Fruit fly (Drosophila melanogaster): ENCODE measurements around the gene CG31122.

DNA sequence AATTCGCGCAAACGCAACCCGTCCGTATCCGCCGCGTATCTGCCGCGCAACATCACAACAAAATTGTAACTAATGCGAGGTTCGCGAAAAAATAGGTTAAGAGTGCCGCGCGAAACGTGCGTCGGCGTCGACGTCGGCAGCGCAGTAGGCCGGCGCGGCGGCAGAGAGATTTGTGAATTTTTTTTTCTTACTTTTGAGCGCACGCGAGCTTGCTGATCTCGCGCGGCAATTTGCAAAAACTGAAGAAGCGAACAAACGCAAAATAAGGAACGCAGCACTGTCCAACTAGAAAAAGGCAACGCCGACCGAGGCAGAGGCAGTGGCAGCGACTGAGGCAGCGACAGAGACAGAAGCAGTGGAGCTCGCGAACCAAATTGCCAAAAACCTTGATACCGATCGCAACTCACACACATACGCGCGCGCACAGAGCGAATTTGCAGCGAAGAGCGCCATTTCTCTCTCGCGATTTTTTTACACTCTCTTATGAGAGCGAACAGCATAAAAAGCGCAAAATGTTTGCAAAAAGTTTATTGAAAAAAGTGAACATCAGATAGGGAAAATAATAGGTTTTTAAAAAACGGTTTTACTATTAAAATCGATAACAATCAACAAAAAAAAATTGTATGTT lies 34.6 kb upstream of the CG31122 start:
- TF ChIP-seq CG8478 (optimal IDR thresholded peaks at IDR 0.05) (no peak), CTCF (optimal IDR thresholded peaks at IDR 0.05) (no peak)

Data from S2 (cell line).